Worm (Caenorhabditis elegans) whole organism, late embryonic: Measurements from ENCODE around the gene T11B7.2.

Experiments used
- ama-1 ChIP-seq: fragments of 150-350 bp; optimal IDR thresholded peaks from 2 replicates; lab custom pipeline; 2014
- ceh-18 ChIP-seq: sonication (generic microtip); optimal IDR thresholded peaks from 2 replicates; lab custom pipeline; 2016; ENCODE audit warnings: missing genetic modification characterization, missing compliant biosample characterization
- ceh-19 ChIP-seq: fragments of 200-800 bp; sonication (Bioruptor generic); optimal IDR thresholded peaks from 2 replicates; lab custom pipeline; 2018; ENCODE audit warnings: mild to moderate bottlenecking, missing genetic modification characterization, missing compliant biosample characterization
- ceh-31 ChIP-seq: sonication (generic microtip); optimal IDR thresholded peaks from 2 replicates; lab custom pipeline; 2016; ENCODE audit warnings: missing genetic modification characterization, missing compliant biosample characterization
- ceh-9 ChIP-seq: sonication (generic microtip); optimal IDR thresholded peaks from 2 replicates; lab custom pipeline; 2016; ENCODE audit warnings: mild to moderate bottlenecking, missing genetic modification characterization, inconsistent platforms, missing compliant biosample characterization
- dmd-4 ChIP-seq: sonication (generic microtip); optimal IDR thresholded peaks from 2 replicates; lab custom pipeline; 2016; ENCODE audit warnings: borderline replicate concordance, missing genetic modification characterization, missing compliant biosample characterization
- elt-4 ChIP-seq: sonication (generic microtip); optimal IDR thresholded peaks from 2 replicates; lab custom pipeline; 2016; ENCODE audit warnings: missing genetic modification characterization, missing compliant biosample characterization
- madf-2 ChIP-seq: sonication (generic microtip); optimal IDR thresholded peaks from 2 replicates; lab custom pipeline; 2017; ENCODE audit warnings: missing genetic modification characterization, missing compliant biosample characterization
- nhr-11 ChIP-seq: fragments of 150-350 bp; optimal IDR thresholded peaks from 2 replicates; lab custom pipeline; 2014; ENCODE audit warnings: missing biosample characterization, missing genetic modification characterization
- npax-4 ChIP-seq: sonication (generic microtip); optimal IDR thresholded peaks from 2 replicates; lab custom pipeline; 2016; ENCODE audit warnings: missing genetic modification characterization, missing compliant biosample characterization
- pha-2 ChIP-seq: sonication (generic microtip); optimal IDR thresholded peaks from 2 replicates; lab custom pipeline; 2017; ENCODE audit warnings: mild to moderate bottlenecking, missing genetic modification characterization, missing compliant biosample characterization
- pha-4 ChIP-seq: fragments of 150-350 bp; optimal IDR thresholded peaks from 2 replicates; lab custom pipeline; 2018; ENCODE audit warnings: missing biosample characterization, missing genetic modification reagents, missing genetic modification characterization
- pqm-1 ChIP-seq: sonication (generic microtip); optimal IDR thresholded peaks from 2 replicates; lab custom pipeline; 2016; ENCODE audit warnings: missing genetic modification characterization, missing compliant biosample characterization
- tbx-2 ChIP-seq: sonication (generic microtip); optimal IDR thresholded peaks from 2 replicates; lab custom pipeline; 2016; ENCODE audit warnings: missing genetic modification characterization, missing compliant biosample characterization

- no peak for TF ChIP-seq ceh-18 (tag; lab: Kevin White, UChicago)
- TF ChIP-seq nhr-11 (tag; lab: Kevin White, UChicago), result no peak
- TF ChIP-seq ceh-31 (tag; lab: Kevin White, UChicago), result no peak
- TF ChIP-seq dmd-4, result no peak
- no peak for TF ChIP-seq pha-4 (tag; lab: Kevin White, UChicago)
- TF ChIP-seq madf-2, result no peak
- TF ChIP-seq ceh-9 (tag; lab: Kevin White, UChicago), result no peak
- no peak for TF ChIP-seq tbx-2
- no peak for TF ChIP-seq elt-4 (tag; lab: Kevin White, UChicago)
- no peak for TF ChIP-seq pha-2 (tag; lab: Kevin White, UChicago)
- no peak for TF ChIP-seq npax-4 (tag; lab: Kevin White, UChicago)
- no peak for TF ChIP-seq ama-1
- no peak for TF ChIP-seq ceh-19 (GFP tag; lab: Kevin White, UChicago)
- no peak for TF ChIP-seq pqm-1 (tag; lab: Kevin White, UChicago)
Observed at ce11 chrIV:8825997-8826605, 18.3 kb downstream of the T11B7.2 start.
